Worm (Caenorhabditis elegans) whole organism, L3 larva: ENCODE measurements around the gene efn-4.

Source experiments
- ZK546.5 ChIP-seq: sonication (generic microtip); optimal IDR thresholded peaks from 2 replicates; lab custom pipeline; 2017; ENCODE audit warnings: missing biosample characterization, missing genetic modification characterization
- ceh-28 ChIP-seq: fragments of 150-350 bp; optimal IDR thresholded peaks from 2 replicates; lab custom pipeline; 2014; ENCODE audit warnings: missing biosample characterization, missing genetic modification reagents, missing genetic modification characterization
- jun-1 ChIP-seq: fragments of 150-350 bp; optimal IDR thresholded peaks from 2 replicates; lab custom pipeline; 2014; ENCODE audit warnings: missing biosample characterization, missing genetic modification reagents, missing genetic modification characterization
- lin-15B ChIP-seq: fragments of 150-350 bp; optimal IDR thresholded peaks from 2 replicates; lab custom pipeline; 2014; ENCODE audit warnings: missing biosample characterization, missing genetic modification characterization
- lin-39 ChIP-seq: fragments of 150-350 bp; optimal IDR thresholded peaks from 2 replicates; lab custom pipeline; 2018; ENCODE audit warnings: missing biosample characterization, missing genetic modification reagents, missing genetic modification characterization
- nhr-12 ChIP-seq: fragments of 150-350 bp; optimal IDR thresholded peaks from 2 replicates; lab custom pipeline; 2014; ENCODE audit warnings: missing biosample characterization, missing genetic modification characterization
- nhr-25 ChIP-seq: sonication (generic microtip); optimal IDR thresholded peaks from 2 replicates; lab custom pipeline; 2017; ENCODE audit warnings: missing biosample characterization, missing genetic modification characterization
- nhr-76 ChIP-seq: fragments of 150-350 bp; sonication (generic microtip); optimal IDR thresholded peaks from 5 replicates; lab custom pipeline; 2014; ENCODE audit warnings: missing biosample characterization, missing genetic modification characterization
- nhr-77 ChIP-seq: fragments of 150-350 bp; optimal IDR thresholded peaks from 2 replicates; lab custom pipeline; 2014; ENCODE audit warnings: missing biosample characterization, missing genetic modification characterization
- snpc-4 ChIP-seq: fragments of 150-350 bp; optimal IDR thresholded peaks from 2 replicates; lab custom pipeline; 2014; ENCODE audit warnings: missing biosample characterization, missing genetic modification characterization
- tbx-2 ChIP-seq: sonication (generic microtip); optimal IDR thresholded peaks from 2 replicates; lab custom pipeline; 2016; ENCODE audit warnings: mild to moderate bottlenecking, missing genetic modification characterization, missing compliant biosample characterization
- unc-39 ChIP-seq: sonication (generic microtip); optimal IDR thresholded peaks from 4 replicates; lab custom pipeline; 2017; ENCODE audit warnings: missing biosample characterization, missing genetic modification characterization
- zag-1 ChIP-seq: fragments of 150-350 bp; optimal IDR thresholded peaks from 2 replicates; lab custom pipeline; 2014; ENCODE audit warnings: missing biosample characterization, missing genetic modification characterization

ce11 chrIV:607628-608027 is 48.6 kb downstream of the efn-4 start:
- no peak for TF ChIP-seq lin-39 (tag; lab: Kevin White, UChicago)
- no peak for TF ChIP-seq nhr-77 (tag; lab: Kevin White, UChicago)
- TF ChIP-seq zag-1 (tag; lab: Kevin White, UChicago): no peak
- TF ChIP-seq ZK546.5 (tag; lab: Kevin White, UChicago): no peak
- TF ChIP-seq unc-39: no peak
- no peak for TF ChIP-seq nhr-76
- TF ChIP-seq jun-1: no peak
- TF ChIP-seq tbx-2 (tag; lab: Kevin White, UChicago): no peak
- no peak for TF ChIP-seq ceh-28
- no peak for TF ChIP-seq nhr-12 (tag; lab: Kevin White, UChicago)
- no peak for TF ChIP-seq snpc-4 (tag; lab: Kevin White, UChicago)
- TF ChIP-seq nhr-25: no peak
- TF ChIP-seq lin-15B: no peak
